Fruit fly (Drosophila melanogaster): ENCODE measurements around the gene Diedel3.

Diedel3 gene

dm6 chrX:19008882-19009281 is 41.4 kb upstream of the Diedel3 start (continued):
- peak; percentile 28 for TF ChIP-seq caup (GFP tag; optimal IDR thresholded peaks at IDR 0.05; ENCODE audit: severe bottlenecking)
- peak; percentile 36; the same call in 1 of the 2 replicates for TF ChIP-seq CG11247 (GFP tag; IDR thresholded peaks at IDR 0.05)
- TF ChIP-seq emc (GFP tag; optimal IDR thresholded peaks at IDR 0.05): no peak
- no peak for TF ChIP-seq grn (GFP tag; optimal IDR thresholded peaks at IDR 0.05)
- TF ChIP-seq cas (GFP tag; IDR thresholded peaks at IDR 0.05): no peak
- TF ChIP-seq Deaf1 (tag; optimal IDR thresholded peaks at IDR 0.05): no peak
- TF ChIP-seq lab (GFP tag; optimal IDR thresholded peaks at IDR 0.05): peak; percentile 47
- TF ChIP-seq BEAF-32 (GFP tag; optimal IDR thresholded peaks at IDR 0.05): peak; percentile 51
- TF ChIP-seq Sry-β (GFP tag; optimal IDR thresholded peaks at IDR 0.05): peak; percentile 28
- TF ChIP-seq fd64A (GFP tag; optimal IDR thresholded peaks at IDR 0.05): peak; percentile 15
- TF ChIP-seq btn (GFP tag; optimal IDR thresholded peaks at IDR 0.05): no peak
- TF ChIP-seq CG12942 (GFP tag; optimal IDR thresholded peaks at IDR 0.05): no peak
- TF ChIP-seq dmrt99B (tag; optimal IDR thresholded peaks at IDR 0.05): peak; percentile 56
- TF ChIP-seq vnd (GFP tag; IDR thresholded peaks at IDR 0.05; ENCODE audit: partially characterized antibody): peak; percentile 37; the same call in 1 of the 3 replicates
- TF ChIP-seq Sry-δ (GFP tag; optimal IDR thresholded peaks at IDR 0.05): peak; percentile 65
- peak; percentile 36; the same call in 1 of the 2 replicates for TF ChIP-seq onecut (GFP tag; IDR thresholded peaks at IDR 0.05)
- TF ChIP-seq CG4730 (GFP tag; IDR thresholded peaks at IDR 0.05): peak; percentile 45
- no peak for TF ChIP-seq Dek (tag; optimal IDR thresholded peaks at IDR 0.05)
- no peak for TF ChIP-seq CG34376 (GFP tag; optimal IDR thresholded peaks at IDR 0.05)
- TF ChIP-seq phol (tag; optimal IDR thresholded peaks at IDR 0.05): peak; percentile 49
- TF ChIP-seq CG33557 (GFP tag; optimal IDR thresholded peaks at IDR 0.05): no peak
- TF ChIP-seq CG12155 (GFP tag; optimal IDR thresholded peaks at IDR 0.05): no peak
- no peak for TF ChIP-seq ato (GFP tag; IDR thresholded peaks at IDR 0.05; ENCODE audit: partially characterized antibody)
- TF ChIP-seq Dip3 (GFP tag; optimal IDR thresholded peaks at IDR 0.05): no peak
- 0 out of 2 replicates have a peak, but pooled peaks have one; percentile 32 for TF ChIP-seq slbo (GFP tag; IDR thresholded peaks at IDR 0.05)
- TF ChIP-seq CG14441 (GFP tag; IDR thresholded peaks at IDR 0.05): peak; percentile 52; the same call in 1 of the 2 replicates
- peak; percentile 54 for TF ChIP-seq fd96Cb (tag; optimal IDR thresholded peaks at IDR 0.05)
- TF ChIP-seq sens (GFP tag): peak; percentile 88
- TF ChIP-seq CHES-1-like (GFP tag; optimal IDR thresholded peaks at IDR 0.05): no peak
- peak; percentile 43; the same call in 1 of the 3 replicates for TF ChIP-seq CG7963 (GFP tag; IDR thresholded peaks at IDR 0.05; ENCODE audit: partially characterized antibody)
- TF ChIP-seq Antp (GFP tag; optimal IDR thresholded peaks at IDR 0.05): peak; percentile 32
- peak; percentile 3 for TF ChIP-seq CG4854 (GFP tag; optimal IDR thresholded peaks at IDR 0.05)
- TF ChIP-seq nmo (GFP tag; optimal IDR thresholded peaks at IDR 0.05): peak; percentile 64
- peak; percentile 26 for TF ChIP-seq ind (GFP tag; optimal IDR thresholded peaks at IDR 0.05)
- TF ChIP-seq amos (GFP tag; IDR thresholded peaks at IDR 0.05; ENCODE audit: partially characterized antibody): 0 out of 2 replicates have a peak, but pooled peaks have one; percentile 8
- peak; percentile 66 for TF ChIP-seq Sox102F (GFP tag; optimal IDR thresholded peaks at IDR 0.05)
- TF ChIP-seq CG32532 (GFP tag; IDR thresholded peaks at IDR 0.05): peak; percentile 49
- TF ChIP-seq bbx (GFP tag; IDR thresholded peaks at IDR 0.05; ENCODE audit: partially characterized antibody): peak; percentile 67
- peak; percentile 55 for TF ChIP-seq CG17359 (tag; optimal IDR thresholded peaks at IDR 0.05)
- TF ChIP-seq CG10979 (tag; optimal IDR thresholded peaks at IDR 0.05): peak; percentile 60
- TF ChIP-seq CG17802 (tag; optimal IDR thresholded peaks at IDR 0.05): peak; percentile 1
- peak; percentile 54 for TF ChIP-seq dmrt11E (tag; optimal IDR thresholded peaks at IDR 0.05)
- TF ChIP-seq tio (GFP tag; optimal IDR thresholded peaks at IDR 0.05): peak; percentile 27
- no peak for TF ChIP-seq CG6654 (GFP tag; optimal IDR thresholded peaks at IDR 0.05)
- TF ChIP-seq Xrp1 (GFP tag; IDR thresholded peaks at IDR 0.05): peak; percentile 83
- no peak for TF ChIP-seq Kr (GFP tag; optimal IDR thresholded peaks at IDR 0.05)
- TF ChIP-seq ranshi (GFP tag; IDR thresholded peaks at IDR 0.05): peak; percentile 38; the same call in 1 of the 2 replicates
- TF ChIP-seq CG1024 (GFP tag; IDR thresholded peaks at IDR 0.05): peak; percentile 45
- no peak for TF ChIP-seq al (GFP tag; IDR thresholded peaks at IDR 0.05)
- no peak for TF ChIP-seq CG12744 (GFP tag; optimal IDR thresholded peaks at IDR 0.05)
